Worm (Caenorhabditis elegans) whole organism, L1 larva: ENCODE results near the gene Y6D1A.2.
A peak's percentile ranks its signal among the peaks of the same experiment; 100 is the strongest.

Source experiments
- C04F5.9 ChIP-seq: sonication (generic microtip); optimal IDR thresholded peaks from 2 replicates; lab custom pipeline; 2016; ENCODE audit warnings: missing genetic modification characterization, missing compliant biosample characterization
- C34B4.2 ChIP-seq: sonication (generic microtip); optimal IDR thresholded peaks from 2 replicates; lab custom pipeline; 2017; ENCODE audit warnings: mild to moderate bottlenecking, missing genetic modification characterization, missing compliant biosample characterization
- F16B12.6 ChIP-seq: fragments of 150-350 bp; optimal IDR thresholded peaks from 2 replicates; lab custom pipeline; 2014; ENCODE audit warnings: missing biosample characterization, missing genetic modification characterization
- Y116A8C.19 ChIP-seq: sonication (generic microtip); optimal IDR thresholded peaks from 2 replicates; lab custom pipeline; 2016; ENCODE audit warnings: missing compliant biosample characterization, missing genetic modification characterization, borderline replicate concordance
- alr-1 ChIP-seq: fragments of 200-800 bp; sonication (Bioruptor generic); optimal IDR thresholded peaks from 2 replicates; lab custom pipeline; 2018; ENCODE audit warnings: borderline replicate concordance, mild to moderate bottlenecking, missing genetic modification characterization, missing compliant biosample characterization
- aly-2 ChIP-seq: fragments of 150-350 bp; optimal IDR thresholded peaks from 2 replicates; lab custom pipeline; 2014; ENCODE audit warnings: missing biosample characterization, missing genetic modification characterization
- ama-1 ChIP-seq: fragments of 150-350 bp; optimal IDR thresholded peaks from 2 replicates; lab custom pipeline; 2014
- blmp-1 ChIP-seq: fragments of 150-350 bp; optimal IDR thresholded peaks from 2 replicates; lab custom pipeline; 2014; ENCODE audit warnings: missing biosample characterization, missing genetic modification characterization
- ceh-90 ChIP-seq: sonication (generic microtip); optimal IDR thresholded peaks from 2 replicates; lab custom pipeline; 2016; ENCODE audit warnings: missing genetic modification characterization, missing compliant biosample characterization
- dpl-1 ChIP-seq, 3 experiments: fragments of 150-350 bp in 2 of 3; sonication (generic microtip) in 1 of 3; optimal IDR thresholded peaks; 2 replicates each; lab custom pipeline; 2014 to 2017; ENCODE audit warnings: missing biosample characterization in 3 of 3, missing genetic modification characterization in 3 of 3, missing genetic modification reagents in 3 of 3
- dsc-1 ChIP-seq: sonication (generic microtip); optimal IDR thresholded peaks from 2 replicates; lab custom pipeline; 2016; ENCODE audit warnings: mild to moderate bottlenecking, missing genetic modification characterization, missing compliant biosample characterization
- efl-1 ChIP-seq, 4 experiments: fragments of 150-350 bp; optimal IDR thresholded peaks in 3 of 4; peaks in 1 of 4; 1 replicate in 1 of 4; 2 replicates in 3 of 4; lab custom pipeline; 2014; ENCODE audit warnings: missing biosample characterization in 2 of 4, missing genetic modification characterization in 2 of 4, missing genetic modification reagents in 2 of 4
- egl-13 ChIP-seq: sonication (generic microtip); optimal IDR thresholded peaks from 2 replicates; lab custom pipeline; 2016; ENCODE audit warnings: missing genotype, missing genetic modification reagents, missing genetic modification characterization, missing compliant biosample characterization
- elt-2 ChIP-seq: sonication (generic microtip); optimal IDR thresholded peaks from 2 replicates; lab custom pipeline; 2016; ENCODE audit warnings: missing genetic modification characterization, mild to moderate bottlenecking, inconsistent platforms, missing compliant biosample characterization, missing genetic modification reagents
- elt-3 ChIP-seq, 6 experiments: fragments of 150-350 bp in 1 of 6; sonication (generic microtip); optimal IDR thresholded peaks; 2 replicates each; lab custom pipeline; 2017 to 2018; ENCODE audit warnings: missing biosample characterization in 6 of 6, missing genetic modification characterization in 6 of 6, inconsistent platforms in 1 of 6
- ets-5 ChIP-seq: fragments of 200-800 bp; sonication (Bioruptor generic); IDR thresholded peaks from 2 replicates; pipeline ENCODE4 v1.3.6; 2022; ENCODE audit warnings: missing genetic modification characterization, missing compliant biosample characterization
- fkh-4 ChIP-seq: sonication (generic microtip); optimal IDR thresholded peaks from 2 replicates; lab custom pipeline; 2016; ENCODE audit warnings: missing compliant biosample characterization, missing genetic modification characterization, borderline replicate concordance
- fkh-8 ChIP-seq: sonication (generic microtip); optimal IDR thresholded peaks from 2 replicates; lab custom pipeline; 2016; ENCODE audit warnings: mild to moderate bottlenecking, missing genetic modification characterization, missing compliant biosample characterization
- grh-1 ChIP-seq: fragments of 200-800 bp; sonication (Bioruptor generic); IDR thresholded peaks from 2 replicates; pipeline ENCODE4 v1.3.6; 2022; ENCODE audit warnings: missing genetic modification reagents, missing genetic modification characterization, missing compliant biosample characterization
- irx-1 ChIP-seq: sonication (generic microtip); optimal IDR thresholded peaks from 2 replicates; lab custom pipeline; 2016; ENCODE audit warnings: missing genetic modification characterization, missing compliant biosample characterization
- isw-1 ChIP-seq: fragments of 200-800 bp; sonication (Bioruptor generic); IDR thresholded peaks from 2 replicates; pipeline ENCODE4 v1.3.6; 2022; ENCODE audit warnings: missing genetic modification characterization, missing compliant biosample characterization
- lin-13 ChIP-seq: fragments of 150-350 bp; optimal IDR thresholded peaks from 2 replicates; lab custom pipeline; 2014; ENCODE audit warnings: missing biosample characterization, missing genetic modification reagents, missing genetic modification characterization
- lin-14 ChIP-seq: fragments of 200-800 bp; sonication (Bioruptor generic); optimal IDR thresholded peaks from 2 replicates; lab custom pipeline; 2018; ENCODE audit warnings: mild to moderate bottlenecking, missing genetic modification characterization, moderate library complexity, missing compliant biosample characterization
- lin-35 ChIP-seq, 2 experiments: fragments of 150-350 bp; optimal IDR thresholded peaks; 2 replicates each; lab custom pipeline; 2014; ENCODE audit warnings: missing biosample characterization in 2 of 2, missing genetic modification characterization in 2 of 2, missing genetic modification reagents in 2 of 2
- mab-9 ChIP-seq: fragments of 200-800 bp; sonication (Bioruptor generic); IDR thresholded peaks from 2 replicates; pipeline ENCODE4 v1.3.6; 2022; ENCODE audit warnings: missing genetic modification reagents, missing genetic modification characterization, missing compliant biosample characterization
- mef-2 ChIP-seq: fragments of 150-350 bp; optimal IDR thresholded peaks from 2 replicates; lab custom pipeline; 2014; ENCODE audit warnings: missing biosample characterization, missing genetic modification characterization
- nhr-11 ChIP-seq: fragments of 150-350 bp; optimal IDR thresholded peaks from 2 replicates; lab custom pipeline; 2014; ENCODE audit warnings: missing biosample characterization, missing genetic modification characterization
- nhr-12 ChIP-seq: sonication (generic microtip); optimal IDR thresholded peaks from 2 replicates; lab custom pipeline; 2017; ENCODE audit warnings: missing biosample characterization, missing genetic modification characterization
- nhr-19 ChIP-seq: fragments of 200-800 bp; sonication (Bioruptor generic); conservative IDR thresholded peaks from 2 replicates; pipeline ENCODE4 v1.3.6; 2022; ENCODE audit warnings: missing genetic modification characterization, missing compliant biosample characterization
- nhr-28 ChIP-seq: fragments of 150-350 bp; optimal IDR thresholded peaks from 2 replicates; lab custom pipeline; 2014; ENCODE audit warnings: missing biosample characterization, missing genetic modification characterization
- nhr-47 ChIP-seq: sonication (generic microtip); optimal IDR thresholded peaks from 2 replicates; lab custom pipeline; 2016; ENCODE audit warnings: mild to moderate bottlenecking, missing genetic modification characterization, moderate library complexity, missing compliant biosample characterization
- nhr-76 ChIP-seq: sonication (generic microtip); optimal IDR thresholded peaks from 2 replicates; lab custom pipeline; 2017; ENCODE audit warnings: missing biosample characterization, missing genetic modification characterization
- nhr-77 ChIP-seq: fragments of 150-350 bp; optimal IDR thresholded peaks from 2 replicates; lab custom pipeline; 2014; ENCODE audit warnings: missing biosample characterization, missing genetic modification characterization
- nhr-85 ChIP-seq: sonication (generic microtip); peaks from one replicate; lab custom pipeline; 2016; ENCODE audit warnings: missing genetic modification characterization, inconsistent platforms, missing compliant biosample characterization
- nhr-90 ChIP-seq: sonication (generic microtip); optimal IDR thresholded peaks from 2 replicates; lab custom pipeline; 2016; ENCODE audit warnings: mild to moderate bottlenecking, missing genetic modification characterization, missing compliant biosample characterization; ENCODE audit not compliant: poor library complexity
- pqm-1 ChIP-seq: sonication (generic microtip); optimal IDR thresholded peaks from 3 replicates; lab custom pipeline; 2017; ENCODE audit warnings: missing biosample characterization, missing genetic modification characterization
- skn-1 ChIP-seq: fragments of 150-350 bp; optimal IDR thresholded peaks from 2 replicates; lab custom pipeline; 2014; ENCODE audit warnings: missing biosample characterization, missing genetic modification characterization
- sox-4 ChIP-seq: sonication (generic microtip); optimal IDR thresholded peaks from 2 replicates; lab custom pipeline; 2016; ENCODE audit warnings: missing genetic modification characterization, missing compliant biosample characterization
- sup-37 ChIP-seq: fragments of 200-800 bp; sonication (Bioruptor generic); optimal IDR thresholded peaks from 2 replicates; lab custom pipeline; 2018; ENCODE audit warnings: mild to moderate bottlenecking, missing genetic modification characterization, missing compliant biosample characterization
- tbx-2 ChIP-seq: sonication (generic microtip); optimal IDR thresholded peaks from 2 replicates; lab custom pipeline; 2016; ENCODE audit warnings: missing genetic modification characterization, missing compliant biosample characterization
- unc-62 ChIP-seq: fragments of 150-350 bp; optimal IDR thresholded peaks from 2 replicates; lab custom pipeline; 2014; ENCODE audit warnings: missing biosample characterization, missing genetic modification reagents, missing genetic modification characterization
- unc-98 ChIP-seq: fragments of 200-800 bp; sonication (Bioruptor generic); IDR thresholded peaks from 2 replicates; pipeline ENCODE4 v1.3.6; 2022; ENCODE audit warnings: missing genetic modification characterization, missing compliant biosample characterization
- zag-1 ChIP-seq: fragments of 150-350 bp; optimal IDR thresholded peaks from 2 replicates; lab custom pipeline; 2014; ENCODE audit warnings: missing biosample characterization, missing genetic modification characterization
- zip-4 ChIP-seq: fragments of 200-800 bp; sonication (Bioruptor generic); optimal IDR thresholded peaks from 2 replicates; lab custom pipeline; 2018; ENCODE audit warnings: mild to moderate bottlenecking, missing genetic modification characterization, moderate library complexity, missing compliant biosample characterization
- ztf-11 ChIP-seq, 2 experiments: sonication (generic microtip); optimal IDR thresholded peaks; 2 replicates each; lab custom pipeline; 2016 to 2017; ENCODE audit warnings: missing genetic modification characterization in 2 of 2, missing biosample characterization in 1 of 2, missing compliant biosample characterization in 1 of 2

The Y6D1A.2 gene

DNA sequence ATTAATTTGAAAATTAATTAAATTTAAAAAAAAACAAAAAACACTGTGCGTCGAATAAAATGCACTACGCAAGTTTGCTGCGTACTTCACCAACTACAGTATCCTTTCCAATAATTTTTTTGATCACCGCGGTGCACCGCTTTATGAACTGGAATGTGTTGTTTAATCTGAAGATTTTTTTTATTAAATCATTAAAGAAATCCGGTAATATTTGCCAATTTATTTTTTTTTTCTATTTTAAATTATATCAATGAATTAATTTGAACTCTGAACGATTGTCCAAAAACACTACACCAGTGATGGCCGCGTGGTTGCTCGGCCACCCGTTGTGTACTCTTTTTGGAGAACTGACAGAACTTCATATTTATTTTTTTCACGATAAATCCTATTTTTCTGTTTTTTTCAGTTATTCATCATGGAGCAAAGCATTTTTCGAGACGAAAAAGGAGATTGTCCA, 40.9 kb upstream of the Y6D1A.2 start, which contains the start of gene K12D12.5:
Gene K12D12.5, plus strand, starts transcription at position 407 of the 457 bp plus-strand sequence.
- TF ChIP-seq efl-1 (optimal IDR thresholded peaks at IDR 0.05; lab: Kevin White, UChicago) (peak in 1 of 2 experiments; percentile 61), efl-1 (GFP tag; optimal IDR thresholded peaks at IDR 0.05 in 1 of 2; lab: Kevin White, UChicago) (no peak), zip-4 (GFP tag; lab: Kevin White, UChicago) (no peak), unc-98 (GFP tag; lab: Robert Waterston, UW) (no peak), irx-1 (tag; lab: Kevin White, UChicago) (no peak)

DNA sequence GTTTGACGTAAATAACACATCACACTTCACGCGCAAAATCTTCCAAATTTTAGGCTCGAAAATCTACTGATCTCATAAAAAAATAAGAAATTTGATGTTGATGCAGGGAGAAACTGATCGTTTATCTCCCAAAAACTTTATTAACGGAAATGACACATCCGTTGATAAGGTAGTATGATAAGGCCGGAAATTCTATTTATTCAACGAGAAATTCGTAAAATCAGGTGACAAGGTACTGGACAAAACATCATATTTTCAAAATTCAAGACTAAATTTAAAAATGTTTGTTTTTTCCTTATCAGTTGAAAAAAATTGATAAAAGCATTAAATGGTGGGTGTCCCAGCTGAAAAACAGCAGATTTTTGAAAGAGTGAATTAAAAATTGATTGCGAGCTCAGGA, 40.1 kb upstream of the Y6D1A.2 start:
- TF ChIP-seq lin-35 (GFP tag; optimal IDR thresholded peaks at IDR 0.05; lab: Kevin White, UChicago) (peak in 1 of 2 experiments; percentile 17), lin-13 (GFP tag; lab: Kevin White, UChicago) (no peak), tbx-2 (tag; lab: Kevin White, UChicago) (no peak), zag-1 (tag; lab: Kevin White, UChicago) (no peak), efl-1 (optimal IDR thresholded peaks at IDR 0.05; lab: Kevin White, UChicago) (no peak), efl-1 (GFP tag; optimal IDR thresholded peaks at IDR 0.05 in 1 of 2; lab: Kevin White, UChicago) (no peak), nhr-76 (tag; lab: Kevin White, UChicago) (no peak), F16B12.6 (tag; lab: Kevin White, UChicago) (no peak), elt-2 (tag; lab: Kevin White, UChicago) (peak; percentile 89), ama-1 (no peak), dpl-1 (GFP tag; optimal IDR thresholded peaks at IDR 0.05; lab: Kevin White, UChicago) (no peak), mef-2 (tag; lab: Kevin White, UChicago) (no peak), fkh-4 (tag; lab: Kevin White, UChicago) (no peak)

DNA sequence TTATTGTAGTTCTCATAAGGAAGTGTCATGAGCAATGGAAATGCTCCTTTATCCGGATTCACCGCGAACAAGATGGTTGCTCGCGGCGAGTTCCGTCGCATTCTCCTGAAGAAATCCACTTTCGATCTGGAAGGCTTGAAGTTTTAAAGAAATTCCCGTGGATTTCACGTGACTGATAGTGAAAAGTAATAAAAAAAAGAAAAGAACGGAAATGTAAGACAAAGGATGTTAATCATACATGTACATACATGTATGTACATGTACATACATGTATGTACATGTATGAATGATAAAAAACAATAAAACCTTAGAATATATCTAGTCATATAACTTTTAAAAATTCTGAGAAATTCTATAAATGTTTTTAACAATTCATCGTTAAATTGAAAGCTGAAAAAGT, 36.6 kb upstream of the Y6D1A.2 start, which contains the start of gene clh-1:
Gene clh-1, minus strand, starts transcription at position 101 of the 400 bp plus-strand sequence.
- no peak for TF ChIP-seq aly-2
- TF ChIP-seq C34B4.2 (tag; lab: Kevin White, UChicago): no peak
- TF ChIP-seq grh-1 (GFP tag; lab: Robert Waterston, UW): no peak
- TF ChIP-seq skn-1 (tag; lab: Kevin White, UChicago): no peak
- TF ChIP-seq nhr-77 (tag; lab: Kevin White, UChicago): no peak
- no peak for TF ChIP-seq irx-1 (tag; lab: Kevin White, UChicago)
- no peak for TF ChIP-seq nhr-19 (GFP tag; lab: Robert Waterston, UW)
- no peak for TF ChIP-seq lin-14 (GFP tag; lab: Kevin White, UChicago)
- TF ChIP-seq ets-5 (GFP tag; lab: Robert Waterston, UW): no peak
- no peak for TF ChIP-seq fkh-8
- no peak for TF ChIP-seq pqm-1 (tag; lab: Kevin White, UChicago)
- TF ChIP-seq ztf-11 (tag; optimal IDR thresholded peaks at IDR 0.05; lab: Kevin White, UChicago): no peak
- TF ChIP-seq unc-62 (GFP tag; lab: Kevin White, UChicago): no peak
- TF ChIP-seq zip-4 (GFP tag; lab: Kevin White, UChicago): no peak
- TF ChIP-seq nhr-47 (tag; lab: Kevin White, UChicago): no peak
- no peak for TF ChIP-seq isw-1
- no peak for TF ChIP-seq nhr-90 (tag; lab: Kevin White, UChicago)

DNA sequence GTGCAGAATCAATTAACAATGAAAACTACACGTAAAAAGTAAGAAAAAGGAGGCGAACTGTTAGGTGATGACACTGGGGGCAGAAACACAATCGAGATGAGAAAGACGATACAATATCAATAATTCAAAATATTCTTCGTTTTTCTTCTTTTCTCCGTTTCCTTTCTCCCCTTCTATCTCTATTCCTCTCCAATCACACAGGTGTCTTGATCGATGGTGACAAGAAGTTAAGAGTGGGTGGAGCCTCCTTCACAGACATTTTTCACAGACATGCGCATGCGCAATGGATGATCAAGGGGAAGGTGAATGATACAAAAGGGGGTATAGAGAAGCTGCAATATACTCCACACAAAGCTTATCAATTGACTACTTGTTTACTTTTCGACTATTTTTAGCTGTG, 35.0 kb upstream of the Y6D1A.2 start:
- peak; percentile 70 for TF ChIP-seq blmp-1
- TF ChIP-seq mab-9: no peak
- TF ChIP-seq ztf-11 (tag; optimal IDR thresholded peaks at IDR 0.05; lab: Kevin White, UChicago): no peak
- TF ChIP-seq pqm-1 (tag; lab: Kevin White, UChicago): no peak
- TF ChIP-seq Y116A8C.19: no peak
- TF ChIP-seq ceh-90 (tag; lab: Kevin White, UChicago): no peak
- TF ChIP-seq skn-1 (tag; lab: Kevin White, UChicago): no peak
- peak in 1 of 6 experiments; percentile 32 for TF ChIP-seq elt-3 (tag; optimal IDR thresholded peaks at IDR 0.05; lab: Kevin White, UChicago)
- TF ChIP-seq mef-2 (tag; lab: Kevin White, UChicago): no peak
- TF ChIP-seq sox-4 (tag; lab: Kevin White, UChicago): no peak
- no peak for TF ChIP-seq C04F5.9 (tag; lab: Kevin White, UChicago)
- TF ChIP-seq lin-35 (GFP tag; optimal IDR thresholded peaks at IDR 0.05; lab: Kevin White, UChicago): no peak
- no peak for TF ChIP-seq nhr-12 (tag; lab: Kevin White, UChicago)
- no peak for TF ChIP-seq alr-1 (tag; lab: Kevin White, UChicago)
- TF ChIP-seq nhr-11 (tag; lab: Kevin White, UChicago): no peak
- no peak for TF ChIP-seq unc-62 (GFP tag; lab: Kevin White, UChicago)
- TF ChIP-seq nhr-85 (tag; lab: Kevin White, UChicago): peak; percentile 74
- TF ChIP-seq nhr-28 (tag; lab: Kevin White, UChicago): no peak
- TF ChIP-seq egl-13 (tag; lab: Kevin White, UChicago): no peak
- TF ChIP-seq efl-1 (optimal IDR thresholded peaks at IDR 0.05; lab: Kevin White, UChicago): no peak
- TF ChIP-seq efl-1 (GFP tag; optimal IDR thresholded peaks at IDR 0.05 in 1 of 2; lab: Kevin White, UChicago): peak in 1 of 2 experiments; percentile 30
- TF ChIP-seq dsc-1 (tag; lab: Kevin White, UChicago): no peak
- TF ChIP-seq sup-37 (GFP tag; lab: Kevin White, UChicago): no peak
